Fruit fly (Drosophila melanogaster): ENCODE data around the gene CG15473.

Gene CG15473

DNA sequence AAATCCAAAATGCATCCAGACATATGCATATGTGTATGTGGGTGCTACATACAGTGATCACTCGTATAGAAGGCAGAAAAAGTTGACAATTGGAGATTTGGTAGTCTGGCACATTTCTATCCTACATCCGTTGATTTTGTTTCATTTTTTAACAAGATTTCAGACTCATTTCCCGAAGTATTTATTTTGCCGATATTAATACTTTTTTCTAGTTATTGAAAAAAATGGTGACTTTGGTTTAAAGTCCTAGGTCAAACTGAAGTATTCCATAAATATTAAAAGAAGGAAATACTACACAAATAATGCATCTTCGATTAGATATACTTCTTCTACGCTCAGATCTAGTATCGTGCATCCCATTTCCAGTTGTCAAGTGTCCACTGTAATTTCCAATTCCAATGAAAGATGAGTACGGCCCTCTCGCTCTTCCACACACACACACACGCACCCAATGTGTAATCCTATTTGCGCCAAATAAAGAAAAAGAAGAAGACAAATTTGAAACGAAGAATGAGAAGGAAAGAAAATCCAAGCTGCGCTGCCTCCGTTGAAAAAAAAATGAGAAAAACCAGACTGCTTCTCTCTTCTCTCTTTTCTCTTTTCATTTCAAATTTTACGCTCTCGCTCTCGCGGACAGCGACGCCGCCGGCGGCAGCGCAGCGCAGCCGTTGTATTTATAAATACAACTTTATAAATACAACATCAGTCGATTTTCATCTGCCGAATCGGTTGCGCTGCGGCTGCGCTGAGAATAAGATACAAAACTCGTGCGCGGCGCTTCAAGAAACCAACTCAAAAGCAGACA is 37.2 kb downstream of the CG15473 start, which contains the start of gene peb (continued):
- peak; percentile 44 for TF ChIP-seq Ets21C (GFP tag; optimal IDR thresholded peaks at IDR 0.05)
- TF ChIP-seq CG8119 (GFP tag; IDR thresholded peaks at IDR 0.05) = peak; percentile 53; the same call in 2 of the 3 replicates
- TF ChIP-seq pdm3 (GFP tag; optimal IDR thresholded peaks at IDR 0.05) = peak; percentile 37
- TF ChIP-seq CG31627 (GFP tag; optimal IDR thresholded peaks at IDR 0.05) = peak; percentile 65
- TF ChIP-seq CG8632 (GFP tag; optimal IDR thresholded peaks at IDR 0.05) = peak; percentile 15
- peak; percentile 47 for TF ChIP-seq CG6276 (GFP tag; optimal IDR thresholded peaks at IDR 0.05)
- TF ChIP-seq Hr38 (GFP tag; optimal IDR thresholded peaks at IDR 0.05) = no peak
- TF ChIP-seq CG11294 (GFP tag; IDR thresholded peaks at IDR 0.05) = no peak
- TF ChIP-seq Met (GFP tag; optimal IDR thresholded peaks at IDR 0.05) = peak; percentile 61
- TF ChIP-seq Lpt (GFP tag; optimal IDR thresholded peaks at IDR 0.05) = no peak
- TF ChIP-seq ss (GFP tag; optimal IDR thresholded peaks at IDR 0.05) = peak; percentile 55 to 67
- no peak for TF ChIP-seq net (GFP tag; optimal IDR thresholded peaks at IDR 0.05)
- no peak for TF ChIP-seq CG3919 (GFP tag; optimal IDR thresholded peaks at IDR 0.05)
- peak; percentile 19 for TF ChIP-seq CG6792 (GFP tag; optimal IDR thresholded peaks at IDR 0.05)
- TF ChIP-seq fkh (GFP tag; optimal IDR thresholded peaks at IDR 0.05) = peak; percentile 40
- peak; percentile 61 for TF ChIP-seq lz (GFP tag; optimal IDR thresholded peaks at IDR 0.05)
- TF ChIP-seq Hr39 (GFP tag; optimal IDR thresholded peaks at IDR 0.05) = peak; percentile 63
- no peak for TF ChIP-seq fd85E (GFP tag; optimal IDR thresholded peaks at IDR 0.05)
- peak; percentile 87 for TF ChIP-seq svp (GFP tag)
- peak; percentile 9 for TF ChIP-seq CG8319 (GFP tag; optimal IDR thresholded peaks at IDR 0.05)
- TF ChIP-seq topi (GFP tag; optimal IDR thresholded peaks at IDR 0.05) = peak; percentile 49
- TF ChIP-seq eg (GFP tag; IDR thresholded peaks at IDR 0.05) = peak; percentile 64; the same call in 2 of the 3 replicates
- TF ChIP-seq CG32006 (GFP tag; optimal IDR thresholded peaks at IDR 0.05) = peak; percentile 49
- no peak for TF ChIP-seq vri (GFP tag; optimal IDR thresholded peaks at IDR 0.05)
- no peak for TF ChIP-seq achi (GFP tag; optimal IDR thresholded peaks at IDR 0.05)
- peak; percentile 45 for TF ChIP-seq CG15336 (GFP tag; IDR thresholded peaks at IDR 0.05)
- peak; percentile 31 for TF ChIP-seq Sox14 (GFP tag; optimal IDR thresholded peaks at IDR 0.05)
- TF ChIP-seq CG3032 (tag; optimal IDR thresholded peaks at IDR 0.05) = no peak
- no peak for TF ChIP-seq spab (GFP tag; optimal IDR thresholded peaks at IDR 0.05)
- TF ChIP-seq dsx (GFP tag; optimal IDR thresholded peaks at IDR 0.05; ENCODE audit: poor library complexity, severe bottlenecking) = peak; percentile 14
- TF ChIP-seq CG10669 (GFP tag; optimal IDR thresholded peaks at IDR 0.05) = no peak
- peak; percentile 81 for TF ChIP-seq CG6163 (GFP tag; IDR thresholded peaks at IDR 0.05)

DNA sequence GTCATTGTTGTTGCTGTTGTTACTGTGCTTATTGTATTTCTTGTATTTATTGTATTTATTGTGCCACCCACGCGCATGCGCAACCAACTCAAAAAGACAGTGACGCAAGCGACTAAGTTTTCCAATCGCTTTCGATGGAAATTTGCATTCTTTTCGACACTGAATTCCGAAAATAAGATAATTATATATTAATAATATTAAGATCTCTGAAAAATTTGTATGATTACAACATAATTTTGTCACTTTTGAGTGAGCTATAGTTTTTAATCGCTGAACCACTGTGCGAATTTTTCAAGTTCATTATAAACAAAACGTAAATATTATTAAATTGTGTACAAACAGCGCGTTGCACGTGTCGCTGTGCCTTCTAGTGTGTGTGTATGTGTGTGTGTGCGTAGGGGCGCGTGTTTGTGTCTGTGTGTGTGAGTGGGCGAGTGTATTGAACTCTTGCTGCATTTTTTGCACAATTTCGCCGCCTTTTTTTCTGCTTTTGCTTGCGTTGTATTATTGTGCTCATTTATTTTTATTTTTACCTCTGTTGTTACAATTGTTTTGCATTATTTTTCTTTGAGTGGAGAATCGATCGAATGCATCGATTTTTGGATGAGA is 38.5 kb downstream of the CG15473 start:
- TF ChIP-seq Eip75B (GFP tag; optimal IDR thresholded peaks at IDR 0.05) (no peak), pdm3 (GFP tag; optimal IDR thresholded peaks at IDR 0.05) (no peak), Eip93F (GFP tag; optimal IDR thresholded peaks at IDR 0.05) (no peak), CG16779 (tag; optimal IDR thresholded peaks at IDR 0.05) (no peak), acj6 (GFP tag; optimal IDR thresholded peaks at IDR 0.05) (peak; percentile 28), CG11902 (GFP tag; optimal IDR thresholded peaks at IDR 0.05) (peak; percentile 39), salr (GFP tag; optimal IDR thresholded peaks at IDR 0.05) (no peak), svp (GFP tag) (peak; percentile 71), Ets96B (tag; optimal IDR thresholded peaks at IDR 0.05) (no peak), CG1621 (tag; optimal IDR thresholded peaks at IDR 0.05) (no peak), lz (GFP tag; optimal IDR thresholded peaks at IDR 0.05) (peak; percentile 35), CG3032 (tag; optimal IDR thresholded peaks at IDR 0.05) (no peak), CG34406 (GFP tag; optimal IDR thresholded peaks at IDR 0.05) (peak; percentile 46), Ets21C (GFP tag; optimal IDR thresholded peaks at IDR 0.05) (no peak), net (GFP tag; optimal IDR thresholded peaks at IDR 0.05) (peak; percentile 12), spab (GFP tag; optimal IDR thresholded peaks at IDR 0.05) (no peak), achi (GFP tag; optimal IDR thresholded peaks at IDR 0.05) (peak; percentile 37), CG8632 (GFP tag; optimal IDR thresholded peaks at IDR 0.05) (peak; percentile 46), Blimp-1 (GFP tag; optimal IDR thresholded peaks at IDR 0.05) (no peak), CG11762 (GFP tag; optimal IDR thresholded peaks at IDR 0.05; ENCODE audit: insufficient read depth) (no peak), Eip78C (GFP tag) (peak; percentile 70), CG6276 (GFP tag; optimal IDR thresholded peaks at IDR 0.05) (no peak), CG6808 (GFP tag; optimal IDR thresholded peaks at IDR 0.05) (no peak), CG11294 (GFP tag; IDR thresholded peaks at IDR 0.05) (no peak), vri (GFP tag; optimal IDR thresholded peaks at IDR 0.05) (no peak), Hr38 (GFP tag; optimal IDR thresholded peaks at IDR 0.05) (no peak), cyc (GFP tag; optimal IDR thresholded peaks at IDR 0.05) (peak; percentile 8), Sox14 (GFP tag; optimal IDR thresholded peaks at IDR 0.05) (no peak), dsx (GFP tag; optimal IDR thresholded peaks at IDR 0.05; ENCODE audit: poor library complexity, severe bottlenecking) (no peak), CG9139 (GFP tag; optimal IDR thresholded peaks at IDR 0.05) (no peak)
